Fruit fly (Drosophila melanogaster) whole organism, embryonic: ENCODE data around the gene PK2-R2.
A peak's percentile ranks its signal among the peaks of the same experiment; 100 is the strongest.

ENCODE experiments used
- B-H2 ChIP-seq: fragments of 200-800 bp; sonication (Bioruptor generic); optimal IDR thresholded peaks from 2 replicates; lab custom pipeline; 2018; ENCODE audit warnings: missing biosample characterization, mild to moderate bottlenecking, missing genetic modification characterization
- CG10565 ChIP-seq: fragments of 200-800 bp; sonication (Bioruptor generic); optimal IDR thresholded peaks from 3 replicates; lab custom pipeline; 2016; ENCODE audit warnings: missing biosample characterization, mild to moderate bottlenecking, missing genetic modification characterization
- CG11504 ChIP-seq: fragments of 200-800 bp; sonication (Bioruptor generic); optimal IDR thresholded peaks from 3 replicates; lab custom pipeline; 2019; ENCODE audit warnings: missing biosample characterization, mild to moderate bottlenecking, missing genetic modification characterization, moderate library complexity
- CG11696 ChIP-seq: fragments of 200-800 bp; sonication (Bioruptor generic); IDR thresholded peaks from 2 replicates; pipeline ENCODE4 v1.3.6; 2022; ENCODE audit warnings: missing biosample characterization, missing genetic modification characterization
- CG11723 ChIP-seq: fragments of 200-800 bp; sonication (Bioruptor generic); optimal IDR thresholded peaks from 2 replicates; lab custom pipeline; 2017; ENCODE audit warnings: missing biosample characterization, mild to moderate bottlenecking, missing genetic modification characterization
- CG12155 ChIP-seq: fragments of 200-800 bp; sonication (Bioruptor generic); optimal IDR thresholded peaks from 3 replicates; lab custom pipeline; 2016; ENCODE audit warnings: missing biosample characterization, missing genetic modification characterization
- CG13287 ChIP-seq: fragments of 200-800 bp; sonication (Bioruptor generic); IDR thresholded peaks from 2 replicates; pipeline ENCODE4 v1.3.6; 2022; ENCODE audit warnings: missing biosample characterization, missing genetic modification characterization; ENCODE audit not compliant: partially characterized antibody
- CG13624 ChIP-seq: fragments of 200-800 bp; sonication (Bioruptor generic); optimal IDR thresholded peaks from 2 replicates; lab custom pipeline; 2016; ENCODE audit warnings: missing biosample characterization, missing genetic modification characterization
- CG14014 ChIP-seq: fragments of 200-800 bp; sonication (Bioruptor generic); IDR thresholded peaks from 2 replicates; pipeline ENCODE4 v1.3.6; 2022; ENCODE audit warnings: missing biosample characterization, missing genetic modification characterization
- CG17328 ChIP-seq: fragments of 200-800 bp; sonication (Bioruptor generic); IDR thresholded peaks from 2 replicates; pipeline ENCODE4 v1.3.6; 2022; ENCODE audit warnings: missing biosample characterization, missing genetic modification characterization
- CG17829 ChIP-seq: fragments of 200-800 bp; optimal IDR thresholded peaks from 2 replicates; lab custom pipeline; 2019; ENCODE audit warnings: missing biosample characterization, mild to moderate bottlenecking, missing genetic modification characterization, moderate library complexity
- CG2129 ChIP-seq: fragments of 200-800 bp; sonication (Bioruptor generic); IDR thresholded peaks from 2 replicates; pipeline ENCODE4 v1.3.6; 2022; ENCODE audit warnings: missing biosample characterization, missing genetic modification characterization; ENCODE audit not compliant: partially characterized antibody
- CG2712 ChIP-seq: fragments of 200-800 bp; optimal IDR thresholded peaks from 3 replicates; lab custom pipeline; 2019; ENCODE audit warnings: missing biosample characterization, mild to moderate bottlenecking, missing genetic modification characterization, moderate library complexity
- CG30020 ChIP-seq: fragments of 200-800 bp; optimal IDR thresholded peaks from 2 replicates; lab custom pipeline; 2019; ENCODE audit warnings: missing biosample characterization, mild to moderate bottlenecking, missing genetic modification characterization, moderate library complexity
- CG3281 ChIP-seq: fragments of 200-800 bp; sonication (Bioruptor generic); optimal IDR thresholded peaks from 3 replicates; lab custom pipeline; 2017; ENCODE audit warnings: missing biosample characterization, mild to moderate bottlenecking, missing genetic modification characterization
- CG34422 ChIP-seq: fragments of 200-800 bp; sonication (Bioruptor generic); IDR thresholded peaks from 3 replicates; pipeline ENCODE4 v1.3.6; 2022; ENCODE audit warnings: missing biosample characterization, missing genetic modification characterization
- CG4360 ChIP-seq: fragments of 200-800 bp; sonication (Bioruptor generic); IDR thresholded peaks from 2 replicates; pipeline ENCODE4 v1.3.6; 2022; ENCODE audit warnings: missing biosample characterization, missing genetic modification characterization
- CG6689 ChIP-seq: fragments of 200-800 bp; sonication (Bioruptor generic); IDR thresholded peaks from 2 replicates; pipeline ENCODE4 v1.3.6; 2022; ENCODE audit warnings: missing biosample characterization, missing genetic modification characterization
- CG7745 ChIP-seq: fragments of 200-800 bp; sonication (Bioruptor generic); optimal IDR thresholded peaks from 2 replicates; lab custom pipeline; 2018; ENCODE audit warnings: missing biosample characterization, mild to moderate bottlenecking, missing genetic modification characterization, moderate library complexity
- CG8944 ChIP-seq: fragments of 200-800 bp; sonication (Bioruptor generic); optimal IDR thresholded peaks from 3 replicates; lab custom pipeline; 2016; ENCODE audit warnings: missing biosample characterization, missing genetic modification characterization
- Chrac-16 ChIP-seq: fragments of 200-800 bp; sonication (Bioruptor generic); optimal IDR thresholded peaks from 3 replicates; lab custom pipeline; 2016; ENCODE audit warnings: missing biosample characterization, missing genetic modification characterization
- Dbx ChIP-seq: fragments of 200-800 bp; sonication (Bioruptor generic); IDR thresholded peaks from 3 replicates; pipeline ENCODE4 v1.3.6; 2022; ENCODE audit warnings: missing biosample characterization, missing genetic modification characterization
- Dp ChIP-seq: fragments of 200-800 bp; sonication (Bioruptor generic); optimal IDR thresholded peaks from 2 replicates; lab custom pipeline; 2018; ENCODE audit warnings: missing biosample characterization, mild to moderate bottlenecking, missing genetic modification characterization, moderate library complexity
- E2f1 ChIP-seq: fragments of 200-800 bp; sonication (Bioruptor generic); IDR thresholded peaks from 2 replicates; pipeline ENCODE4 v1.3.6; 2022; ENCODE audit warnings: missing biosample characterization, missing genetic modification characterization
- Lhr ChIP-seq: fragments of 200-800 bp; sonication (Bioruptor generic); optimal IDR thresholded peaks from 3 replicates; lab custom pipeline; 2017; ENCODE audit warnings: mild to moderate bottlenecking, missing biosample characterization, missing genetic modification reagents, missing genetic modification characterization
- Mad ChIP-seq: fragments of 200-800 bp; sonication (Bioruptor generic); optimal IDR thresholded peaks from 2 replicates; lab custom pipeline; 2016; ENCODE audit warnings: missing biosample characterization, missing genetic modification characterization
- Ptx1 ChIP-seq: fragments of 200-800 bp; sonication (Bioruptor generic); IDR thresholded peaks from 2 replicates; pipeline ENCODE4 v1.3.6; 2022; ENCODE audit warnings: missing biosample characterization, missing genetic modification characterization
- Sin3A ChIP-seq: fragments of >200 bp; optimal IDR thresholded peaks from 2 replicates; lab custom pipeline; 2018
- TFAM ChIP-seq: fragments of 200-800 bp; sonication (Bioruptor generic); optimal IDR thresholded peaks from 2 replicates; lab custom pipeline; 2017; ENCODE audit warnings: missing biosample characterization, missing genetic modification characterization, inconsistent platforms
- Trl ChIP-seq, 3 experiments: fragments of >200 bp in 2 of 3; fragments of 200-800 bp in 1 of 3; sonication (Bioruptor generic) in 1 of 3; optimal IDR thresholded peaks; 2 replicates in 1 of 3; 3 replicates in 2 of 3; lab custom pipeline; 2016 to 2017; ENCODE audit warnings: missing biosample characterization in 1 of 3, missing genetic modification characterization in 1 of 3
- Usf ChIP-seq: fragments of 200-800 bp; sonication (Bioruptor generic); optimal IDR thresholded peaks from 2 replicates; lab custom pipeline; 2017; ENCODE audit warnings: missing genotype, missing biosample characterization, missing genetic modification characterization
- Vsx1 ChIP-seq: fragments of 200-800 bp; sonication (Bioruptor generic); optimal IDR thresholded peaks from 2 replicates; lab custom pipeline; 2017; ENCODE audit warnings: missing biosample characterization, mild to moderate bottlenecking, missing genetic modification characterization, missing genetic modification reagents
- amos ChIP-seq: fragments of 200-800 bp; sonication (Bioruptor generic); IDR thresholded peaks from 2 replicates; pipeline ENCODE4 v1.3.6; 2022; ENCODE audit warnings: missing biosample characterization, missing genetic modification characterization; ENCODE audit not compliant: partially characterized antibody
- bcd ChIP-seq: fragments of 200-800 bp; sonication (Bioruptor generic); optimal IDR thresholded peaks from 2 replicates; lab custom pipeline; 2017; ENCODE audit warnings: missing biosample characterization, mild to moderate bottlenecking, missing genetic modification characterization
- br ChIP-seq: fragments of >200 bp; optimal IDR thresholded peaks from 2 replicates; lab custom pipeline; 2017
- chif ChIP-seq, 2 experiments: fragments of 200-800 bp; sonication (Bioruptor generic); optimal IDR thresholded peaks; 3 replicates each; lab custom pipeline; 2016; ENCODE audit warnings: missing biosample characterization in 2 of 2, missing genetic modification characterization in 2 of 2
- ci ChIP-seq: fragments of 200-800 bp; sonication (Bioruptor generic); IDR thresholded peaks from 3 replicates; pipeline ENCODE4 v1.3.6; 2022; ENCODE audit warnings: missing biosample characterization, missing genetic modification characterization
- dm ChIP-seq: fragments of 200-800 bp; sonication (Bioruptor generic); optimal IDR thresholded peaks from 3 replicates; lab custom pipeline; 2016; ENCODE audit warnings: missing biosample characterization, missing genetic modification characterization
- fd96Cb ChIP-seq: fragments of 200-800 bp; sonication (Bioruptor generic); optimal IDR thresholded peaks from 2 replicates; lab custom pipeline; 2018; ENCODE audit warnings: missing biosample characterization, mild to moderate bottlenecking, missing genetic modification characterization, moderate library complexity
- ind ChIP-seq: fragments of 200-800 bp; sonication (Bioruptor generic); optimal IDR thresholded peaks from 3 replicates; lab custom pipeline; 2016; ENCODE audit warnings: missing biosample characterization, missing genetic modification characterization
- insv ChIP-seq, 2 experiments: fragments of 200-800 bp; sonication (Bioruptor generic); optimal IDR thresholded peaks; 3 replicates each; lab custom pipeline; 2016 to 2018; ENCODE audit warnings: missing biosample characterization in 2 of 2, missing genetic modification characterization in 2 of 2
- knrl ChIP-seq: fragments of 200-800 bp; sonication (Bioruptor generic); IDR thresholded peaks from 3 replicates; pipeline ENCODE4 v1.3.6; 2022; ENCODE audit warnings: missing biosample characterization, missing genetic modification characterization; ENCODE audit not compliant: partially characterized antibody
- pho ChIP-seq: fragments of 200-800 bp; sonication (Bioruptor generic); optimal IDR thresholded peaks from 2 replicates; lab custom pipeline; 2016; ENCODE audit warnings: missing biosample characterization, missing genetic modification characterization
- pzg ChIP-seq: fragments of 200-800 bp; sonication (Bioruptor generic); optimal IDR thresholded peaks from 3 replicates; lab custom pipeline; 2018; ENCODE audit warnings: missing biosample characterization, mild to moderate bottlenecking, missing genetic modification characterization, moderate library complexity
- sug ChIP-seq: fragments of 200-800 bp; optimal IDR thresholded peaks from 2 replicates; lab custom pipeline; 2019; ENCODE audit warnings: missing biosample characterization, mild to moderate bottlenecking, missing genetic modification characterization, moderate library complexity
- trem ChIP-seq: fragments of 200-800 bp; optimal IDR thresholded peaks from 3 replicates; lab custom pipeline; 2019; ENCODE audit warnings: missing biosample characterization, mild to moderate bottlenecking, missing genetic modification characterization, moderate library complexity
- unpg ChIP-seq: fragments of 200-800 bp; sonication (Bioruptor generic); optimal IDR thresholded peaks from 3 replicates; lab custom pipeline; 2018; ENCODE audit warnings: missing biosample characterization, mild to moderate bottlenecking, missing genetic modification characterization, moderate library complexity
- zfh2 ChIP-seq: fragments of 200-800 bp; sonication (Bioruptor generic); optimal IDR thresholded peaks from 2 replicates; lab custom pipeline; 2016; ENCODE audit warnings: missing biosample characterization, missing genetic modification characterization

PK2-R2 gene

DNA sequence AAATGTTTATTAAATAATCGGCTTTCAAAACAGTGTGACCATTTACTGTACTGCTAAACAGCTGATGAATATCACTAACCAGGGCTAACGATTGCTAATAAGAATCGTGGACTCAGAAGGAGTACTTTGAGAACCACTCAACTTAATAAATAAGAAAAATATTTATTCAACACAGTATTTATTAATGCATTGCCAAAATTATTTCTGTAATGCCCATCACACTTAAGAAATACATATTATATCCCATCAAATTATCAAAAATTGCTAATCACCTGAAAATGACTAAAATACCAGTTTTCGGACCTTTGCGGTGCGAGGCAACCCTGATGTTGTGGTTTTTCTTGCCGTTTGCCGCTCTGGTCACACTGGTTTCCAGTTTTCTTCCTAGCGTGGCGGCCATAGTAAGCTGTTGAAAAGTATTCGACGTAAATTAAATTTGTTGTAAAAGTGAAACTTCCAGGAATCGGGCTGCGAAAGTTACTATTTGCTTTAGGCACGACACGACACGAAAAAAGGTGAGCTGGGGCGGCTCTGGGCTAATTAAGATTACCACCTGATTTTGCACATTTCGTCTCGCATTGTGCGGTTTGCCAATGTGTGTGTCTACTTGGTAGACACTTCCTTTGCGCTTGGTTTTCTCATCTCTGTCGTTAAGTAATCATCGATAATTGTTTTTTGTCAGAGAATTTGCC, 47.9 kb upstream of the PK2-R2 start, which contains the start of the genes mRpS21 and Droj2 (continued):
- TF ChIP-seq CG34422 (GFP tag; lab: Robert Waterston, UW) (peak; percentile 65; the same call in 2 of the 3 replicates), CG11504 (tag; lab: Kevin White, UChicago) (peak; percentile 74), CG11723 (GFP tag; lab: Kevin White, UChicago) (no peak), CG11696 (GFP tag; lab: Robert Waterston, UW) (peak; percentile 55; the same call in 1 of the 2 replicates), pho (peak; percentile 66), CG8944 (peak; percentile 36), br (no peak), CG6689 (GFP tag; lab: Robert Waterston, UW) (no peak), CG13624 (peak; percentile 71), Lhr (GFP tag; lab: Kevin White, UChicago) (peak; percentile 71), Trl (optimal IDR thresholded peaks at IDR 0.05; lab: Kevin White, UChicago) (no peak), Trl (GFP tag; optimal IDR thresholded peaks at IDR 0.05; lab: Kevin White, UChicago) (peak; percentile 29), zfh2 (GFP tag; lab: Kevin White, UChicago) (peak; percentile 62), Mad (peak; percentile 29), Sin3A (lab: Kevin White, UChicago) (peak; percentile 86), Chrac-16 (GFP tag; lab: Kevin White, UChicago) (peak; percentile 65), insv (GFP tag; optimal IDR thresholded peaks at IDR 0.05; lab: Kevin White, UChicago) (peak in 1 of 2 experiments; percentile 97), CG3281 (GFP tag; lab: Kevin White, UChicago) (peak; percentile 40), E2f1 (GFP tag; lab: Robert Waterston, UW) (peak; percentile 40; the same call in 1 of the 2 replicates), fd96Cb (tag; lab: Kevin White, UChicago) (peak; percentile 35), Dbx (GFP tag; lab: Robert Waterston, UW) (0 out of 3 replicates have a peak, but pooled peaks have one; percentile 38), CG12155 (GFP tag; lab: Kevin White, UChicago) (peak; percentile 33), CG10565 (GFP tag; lab: Kevin White, UChicago) (no peak), CG13287 (GFP tag; lab: Robert Waterston, UW) (peak; percentile 48), CG17328 (peak; percentile 14; the same call in 1 of the 2 replicates), ci (0 out of 3 replicates have a peak, but pooled peaks have one; percentile 48), CG14014 (GFP tag; lab: Robert Waterston, UW) (peak; percentile 43; the same call in 1 of the 2 replicates), CG17829 (tag; lab: Kevin White, UChicago) (peak; percentile 89), bcd (GFP tag; lab: Kevin White, UChicago) (peak; percentile 57), CG30020 (tag; lab: Kevin White, UChicago) (peak; percentile 74), sug (tag; lab: Kevin White, UChicago) (peak; percentile 77), Ptx1 (GFP tag; lab: Robert Waterston, UW) (peak; percentile 37; the same call in 1 of the 2 replicates), TFAM (GFP tag; lab: Kevin White, UChicago) (no peak), amos (GFP tag; lab: Robert Waterston, UW) (peak; percentile 28; the same call in 1 of the 2 replicates), CG7745 (tag; lab: Kevin White, UChicago) (no peak), pzg (GFP tag; lab: Kevin White, UChicago) (peak; percentile 89), ind (GFP tag; lab: Kevin White, UChicago) (peak; percentile 63), CG2712 (tag; lab: Kevin White, UChicago) (peak; percentile 64), Usf (GFP tag; lab: Kevin White, UChicago) (no peak), dm (GFP tag; lab: Kevin White, UChicago) (peak; percentile 39), knrl (GFP tag; lab: Robert Waterston, UW) (peak; percentile 55; the same call in 2 of the 3 replicates), chif (GFP tag; optimal IDR thresholded peaks at IDR 0.05; lab: Kevin White, UChicago) (peak in 1 of 2 experiments; percentile 24), trem (tag; lab: Kevin White, UChicago) (peak; percentile 62), CG4360 (GFP tag; lab: Robert Waterston, UW) (no peak), B-H2 (GFP tag; lab: Kevin White, UChicago) (no peak), Dp (GFP tag; lab: Kevin White, UChicago) (peak; percentile 37), CG2129 (no peak), Vsx1 (GFP tag; lab: Kevin White, UChicago) (peak; percentile 45), unpg (GFP tag; lab: Kevin White, UChicago) (peak; percentile 18)
